Worm (Caenorhabditis elegans): ENCODE data around the gene nas-18.
A peak's percentile ranks its signal among the peaks of the same experiment; 100 is the strongest.
"Not testable (repeated sequence)": the region's sequence is repeated elsewhere in the genome, so short reads cannot be mapped to it uniquely, and the experiment has no call there.

The nas-18 gene

DNA sequence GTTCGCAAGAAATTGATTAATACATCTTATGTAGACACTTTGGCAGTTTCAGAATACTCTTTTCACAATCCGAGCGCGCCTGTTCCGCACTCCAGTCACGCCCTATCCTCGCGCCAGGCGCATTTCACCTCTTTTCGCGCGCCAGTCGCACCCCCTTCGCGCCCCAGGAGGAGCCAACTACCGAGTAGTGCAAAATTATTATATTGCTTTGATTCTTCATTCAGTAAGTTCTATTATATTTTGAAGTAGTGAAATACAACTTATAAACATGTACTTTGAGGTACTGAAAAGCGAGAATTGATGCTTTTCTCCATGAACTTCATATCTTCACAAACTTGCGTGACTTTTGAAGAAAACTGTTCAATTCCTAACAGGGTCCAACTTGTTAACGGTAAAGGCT is at the start of gene nas-18:
nas-18 (plus strand) TSS at position 301 of the 400 bp plus-strand sequence.
- not testable (repeated sequence) for TF ChIP-seq tab-1, ztf-23, ztf-29 (GFP tag; IDR thresholded peaks at IDR 0.05)

DNA sequence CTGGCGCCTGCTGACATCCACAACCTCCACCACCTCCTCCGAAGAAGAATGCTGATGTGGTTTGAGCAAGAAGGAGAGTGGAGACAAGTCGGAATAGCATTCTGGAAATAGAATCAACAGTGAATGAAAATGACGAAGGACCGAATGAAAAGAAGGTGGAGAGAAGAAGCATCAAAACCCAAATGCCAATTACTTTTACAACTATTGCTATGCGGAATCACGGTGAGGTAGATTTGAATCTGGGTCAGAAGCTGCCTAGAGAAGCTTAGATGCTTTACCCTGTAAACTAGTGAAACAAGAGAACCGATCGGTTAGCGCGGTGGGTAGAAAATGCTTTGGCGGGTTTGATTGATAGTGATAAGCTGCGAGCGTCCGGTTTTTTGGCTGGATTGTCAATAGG is 49.3 kb upstream of the nas-18 start, which contains the start of gene grl-7:
grl-7 (minus strand) TSS at position 101 of the 400 bp plus-strand sequence.
- TF ChIP-seq klf-2 (GFP tag; conservative IDR thresholded peaks at IDR 0.05) (no peak), cog-1 (tag; optimal IDR thresholded peaks at IDR 0.05) (no peak), ztf-29 (GFP tag; IDR thresholded peaks at IDR 0.05) (no peak), flt-1 (GFP tag; IDR thresholded peaks at IDR 0.05) (no peak)

DNA sequence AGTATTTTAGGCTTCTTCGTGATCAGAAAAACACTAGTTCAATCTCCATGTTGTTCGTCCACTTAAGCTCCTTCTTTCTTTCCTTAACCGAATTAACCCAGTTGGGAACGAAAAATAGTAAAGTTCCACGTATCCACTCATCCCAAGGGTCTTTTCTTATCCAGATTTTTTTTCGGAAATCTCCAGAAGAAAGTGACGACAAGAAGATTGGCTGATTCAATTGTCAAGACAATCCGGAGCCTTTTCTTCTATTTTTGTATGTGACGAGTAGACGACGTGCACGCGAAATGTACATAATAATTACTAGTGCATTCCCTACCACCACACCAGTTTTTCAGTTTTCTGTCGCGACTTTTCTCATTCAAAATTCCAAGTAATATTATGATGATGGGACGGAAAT is 45.0 kb upstream of the nas-18 start:
- TF ChIP-seq T22C8.4 (GFP tag; IDR thresholded peaks at IDR 0.05), result no peak
- no peak for TF ChIP-seq klf-2 (GFP tag; conservative IDR thresholded peaks at IDR 0.05)
- no peak for TF ChIP-seq flt-1 (GFP tag; IDR thresholded peaks at IDR 0.05)
- TF ChIP-seq tab-1 (GFP tag; IDR thresholded peaks at IDR 0.05), result no peak
- no peak for TF ChIP-seq med-1 (GFP tag; optimal IDR thresholded peaks at IDR 0.05; ENCODE audit: insufficient read depth)
- no peak for TF ChIP-seq cog-1 (tag; optimal IDR thresholded peaks at IDR 0.05)
- TF ChIP-seq ztf-23 (GFP tag; IDR thresholded peaks at IDR 0.05), result no peak
- TF ChIP-seq ztf-29 (GFP tag; IDR thresholded peaks at IDR 0.05), result no peak
- no peak for TF ChIP-seq ref-1 (GFP tag; conservative IDR thresholded peaks at IDR 0.05)

DNA sequence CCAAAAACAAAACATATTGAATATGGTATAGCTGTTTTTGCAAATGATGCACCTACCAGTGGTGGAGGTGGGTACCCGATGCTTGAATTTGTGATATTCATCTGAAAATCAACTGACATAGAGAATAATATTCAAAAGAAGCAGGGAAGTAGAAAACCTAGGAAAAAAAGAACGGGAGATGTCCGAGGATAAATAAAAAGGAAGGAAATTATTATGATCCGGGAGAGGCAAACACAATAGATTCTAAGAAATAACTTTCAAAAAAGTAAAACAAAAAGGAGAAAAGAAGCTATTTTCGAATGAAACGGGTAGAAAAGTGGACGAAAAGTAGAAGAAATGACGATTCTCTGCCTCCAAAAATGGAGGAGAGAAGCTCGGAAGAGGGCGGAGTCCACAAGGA is 43.3 kb upstream of the nas-18 start, which contains the start of gene npr-25:
npr-25 (minus strand) TSS at position 101 of the 400 bp plus-strand sequence.
- no peak for TF ChIP-seq T22C8.4 (GFP tag; IDR thresholded peaks at IDR 0.05)
- TF ChIP-seq ztf-23 (GFP tag; IDR thresholded peaks at IDR 0.05), result no peak
- TF ChIP-seq cog-1 (tag; optimal IDR thresholded peaks at IDR 0.05), result no peak
- no peak for TF ChIP-seq flt-1 (GFP tag; IDR thresholded peaks at IDR 0.05)
- no peak for TF ChIP-seq ztf-29 (GFP tag; IDR thresholded peaks at IDR 0.05)
- no peak for TF ChIP-seq tab-1 (GFP tag; IDR thresholded peaks at IDR 0.05)
- no peak for TF ChIP-seq ref-1 (GFP tag; conservative IDR thresholded peaks at IDR 0.05)
- no peak for TF ChIP-seq klf-2 (GFP tag; conservative IDR thresholded peaks at IDR 0.05)
- no peak for TF ChIP-seq med-1 (GFP tag; optimal IDR thresholded peaks at IDR 0.05; ENCODE audit: insufficient read depth)

DNA sequence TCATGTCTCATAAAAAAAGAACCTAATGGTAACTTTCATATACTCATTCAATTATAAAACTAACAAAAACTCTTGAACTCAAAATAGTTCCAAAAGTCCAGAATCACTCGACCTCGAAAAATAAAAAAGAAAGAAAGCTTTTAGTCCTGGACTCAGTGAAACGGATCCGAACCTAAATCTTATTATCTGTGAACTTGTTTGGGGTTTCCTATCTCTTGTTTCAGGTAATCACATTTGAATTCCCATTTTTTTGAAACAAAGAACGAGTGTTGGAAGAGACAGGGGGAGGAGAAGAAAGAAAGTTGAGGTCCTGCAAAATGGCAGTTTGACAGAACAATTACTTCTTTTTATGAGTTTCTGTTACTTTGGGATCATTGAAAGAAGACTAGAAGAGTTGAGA is 42.0 kb upstream of the nas-18 start:
- TF ChIP-seq flt-1 (GFP tag; IDR thresholded peaks at IDR 0.05) (no peak), ref-1 (GFP tag; conservative IDR thresholded peaks at IDR 0.05) (no peak), ztf-23 (GFP tag; IDR thresholded peaks at IDR 0.05) (no peak), med-1 (GFP tag; optimal IDR thresholded peaks at IDR 0.05; ENCODE audit: insufficient read depth) (no peak), tab-1 (GFP tag; IDR thresholded peaks at IDR 0.05) (no peak), ztf-29 (GFP tag; IDR thresholded peaks at IDR 0.05) (no peak), klf-2 (GFP tag; conservative IDR thresholded peaks at IDR 0.05) (no peak)

DNA sequence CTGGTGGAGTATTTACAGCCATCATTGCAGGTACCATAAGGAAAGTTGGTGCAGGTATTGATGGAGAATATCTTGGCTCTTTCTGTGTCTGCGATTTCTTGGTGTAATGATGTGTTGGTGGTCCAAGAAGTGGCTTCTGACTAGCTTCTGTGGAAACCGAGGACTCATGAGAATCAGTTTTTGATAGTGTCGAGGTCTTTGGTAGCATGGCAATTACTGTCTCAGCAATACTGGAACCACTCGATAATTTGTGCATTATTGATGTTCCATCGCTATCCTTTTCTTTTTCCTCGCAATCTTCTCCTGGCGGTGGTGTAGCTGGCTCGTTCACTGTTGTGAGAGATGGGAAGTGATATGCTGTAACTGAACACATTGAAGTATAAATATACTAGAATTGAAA is 32.7 kb upstream of the nas-18 start:
- TF ChIP-seq cog-1 (tag; optimal IDR thresholded peaks at IDR 0.05) (no peak), tab-1 (GFP tag; IDR thresholded peaks at IDR 0.05) (no peak), ztf-29 (GFP tag; IDR thresholded peaks at IDR 0.05) (no peak), klf-2 (GFP tag; conservative IDR thresholded peaks at IDR 0.05) (no peak)

DNA sequence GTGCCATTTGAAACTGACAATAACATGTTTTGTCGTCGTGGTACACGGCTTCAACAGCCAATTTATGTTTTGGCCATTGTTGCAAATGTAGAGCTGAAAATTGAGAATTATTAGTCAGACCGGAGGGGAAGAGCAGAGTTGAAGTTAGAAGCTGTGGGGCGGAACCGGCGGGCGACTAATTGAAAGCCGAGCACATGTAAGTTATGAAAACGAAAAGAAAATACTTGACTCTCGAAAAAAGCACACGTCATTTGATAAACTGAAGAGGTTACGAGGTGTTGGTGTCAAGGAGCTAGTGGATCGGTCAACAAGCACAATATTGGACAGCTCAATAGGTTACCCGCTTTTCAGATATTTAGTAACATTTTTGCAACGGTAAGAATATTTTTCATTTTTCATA is 30.1 kb upstream of the nas-18 start, which contains the start of gene dop-5:
dop-5 (minus strand) TSS at position 101 of the 400 bp plus-strand sequence.
- TF ChIP-seq tab-1 (GFP tag; IDR thresholded peaks at IDR 0.05), result no peak
- TF ChIP-seq T22C8.4 (GFP tag; IDR thresholded peaks at IDR 0.05), result no peak
- TF ChIP-seq med-1 (GFP tag; optimal IDR thresholded peaks at IDR 0.05; ENCODE audit: insufficient read depth), result no peak
- TF ChIP-seq klf-2 (GFP tag; conservative IDR thresholded peaks at IDR 0.05), result no peak
- TF ChIP-seq cog-1 (tag; optimal IDR thresholded peaks at IDR 0.05), result no peak
- TF ChIP-seq ztf-29 (GFP tag; IDR thresholded peaks at IDR 0.05), result no peak
- no peak for TF ChIP-seq ztf-23 (GFP tag; IDR thresholded peaks at IDR 0.05)

DNA sequence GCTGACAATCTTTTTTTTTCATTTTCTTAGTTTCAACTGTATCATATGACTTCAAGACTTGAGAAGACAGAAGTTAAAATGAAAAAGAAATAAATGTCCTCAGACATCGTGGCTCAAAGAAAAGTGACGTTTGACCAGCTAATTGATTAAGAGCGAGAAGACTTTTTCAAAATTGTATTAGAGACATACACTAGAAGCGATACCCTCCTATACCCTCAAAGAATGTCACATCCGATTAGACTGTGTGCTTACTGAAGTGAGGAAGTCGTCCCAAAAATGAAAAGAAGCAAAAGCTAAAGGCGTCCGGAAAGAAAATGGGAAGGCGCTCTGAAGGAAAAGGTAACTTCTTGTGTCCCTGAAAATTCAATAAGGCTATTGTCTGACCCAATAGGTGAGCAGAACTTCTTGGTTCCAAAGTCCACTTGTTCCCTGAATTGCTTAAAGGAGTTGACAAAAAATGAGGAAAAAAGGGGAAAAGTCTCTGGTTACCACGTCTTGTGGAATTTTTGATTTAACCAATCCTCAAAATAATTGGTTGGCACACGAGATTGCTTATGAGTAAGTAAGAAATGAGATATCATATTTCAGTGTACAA is 23.9 kb upstream of the nas-18 start:
- TF ChIP-seq ztf-29 (GFP tag; IDR thresholded peaks at IDR 0.05) (no peak), ztf-23 (GFP tag; IDR thresholded peaks at IDR 0.05) (no peak), tab-1 (GFP tag; IDR thresholded peaks at IDR 0.05) (no peak), klf-2 (GFP tag; conservative IDR thresholded peaks at IDR 0.05) (no peak), flt-1 (GFP tag; IDR thresholded peaks at IDR 0.05) (no peak), cog-1 (tag; optimal IDR thresholded peaks at IDR 0.05) (no peak), ref-1 (GFP tag; conservative IDR thresholded peaks at IDR 0.05) (no peak), T22C8.4 (GFP tag; IDR thresholded peaks at IDR 0.05) (no peak), med-1 (GFP tag; optimal IDR thresholded peaks at IDR 0.05; ENCODE audit: insufficient read depth) (no peak)

DNA sequence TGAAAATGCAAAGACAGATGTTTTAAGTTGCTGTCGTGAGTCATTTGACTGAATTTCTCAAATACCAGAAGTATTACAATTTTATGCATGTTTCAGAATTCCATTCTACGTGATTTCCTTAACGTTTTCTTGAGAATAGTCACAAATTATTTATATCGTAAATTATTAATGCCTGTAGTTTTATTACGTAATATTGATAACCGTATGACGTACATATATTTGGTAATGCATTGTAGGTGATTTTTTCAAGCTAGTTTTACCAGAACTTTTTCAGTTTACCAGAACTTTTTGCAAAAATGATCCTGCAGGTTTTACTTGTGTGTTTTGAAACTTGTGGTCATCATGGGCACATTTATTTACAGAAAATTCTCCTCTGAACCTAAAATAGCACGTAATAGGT is 22.3 kb upstream of the nas-18 start:
- TF ChIP-seq med-1 (GFP tag; optimal IDR thresholded peaks at IDR 0.05; ENCODE audit: insufficient read depth), result no peak

DNA sequence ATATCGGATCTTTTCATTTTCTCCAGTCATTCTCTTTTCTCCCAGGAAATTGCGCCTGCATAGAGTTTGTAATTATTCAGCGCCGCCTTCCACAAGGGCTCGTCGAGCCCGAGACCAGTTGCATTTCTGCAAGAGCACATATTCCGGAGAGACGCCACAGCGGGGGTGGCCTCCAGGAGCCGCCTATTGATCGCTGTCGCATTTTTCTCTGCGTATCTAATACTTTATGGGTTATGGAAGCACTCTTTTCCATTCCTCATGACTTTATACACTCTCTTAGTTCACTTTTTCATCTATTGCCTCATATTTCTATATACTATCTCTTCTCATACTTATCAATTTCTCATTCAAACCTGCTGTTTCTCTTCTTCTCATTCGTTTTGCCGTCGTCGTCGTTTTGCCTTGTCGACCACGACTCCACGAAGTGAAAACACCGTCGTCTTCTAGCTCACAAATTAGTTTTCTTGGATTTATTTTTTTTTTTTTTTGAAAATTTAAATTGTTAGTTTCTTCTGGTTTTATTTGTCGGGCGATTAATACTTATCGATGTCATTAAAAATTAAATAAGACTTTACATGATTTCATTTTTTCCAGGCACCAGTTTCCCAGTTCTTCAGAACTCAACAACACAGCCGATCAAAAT is 21.0 kb upstream of the nas-18 start, which contains the start of gene cnb-1:
cnb-1 (plus strand) TSS at position 593 of the 643 bp plus-strand sequence.
- no peak for TF ChIP-seq klf-2 (GFP tag; conservative IDR thresholded peaks at IDR 0.05)
- TF ChIP-seq flt-1 (GFP tag; IDR thresholded peaks at IDR 0.05), result no peak
- TF ChIP-seq T22C8.4 (GFP tag; IDR thresholded peaks at IDR 0.05), result peak; percentile 63

Measured in whole organism, midembryonic.